Worm (Caenorhabditis elegans) whole organism, young adult: Measurements from ENCODE around the gene F29B9.5.

Experiments
- F55B11.4 ChIP-seq: sonication (generic microtip); optimal IDR thresholded peaks from 2 replicates; lab custom pipeline; 2016; ENCODE audit warnings: missing compliant biosample characterization, missing genetic modification characterization, borderline replicate concordance; ENCODE audit not compliant: insufficient read depth
- sea-2 ChIP-seq: fragments of 200-800 bp; sonication (Bioruptor generic); IDR thresholded peaks from 2 replicates; pipeline ENCODE4 v1.3.6; 2022; ENCODE audit warnings: missing genetic modification characterization, missing compliant biosample characterization

ce11 chrIV:4686291-4686830 lies 34.1 kb downstream of the F29B9.5 start:
- TF ChIP-seq sea-2 (no peak), F55B11.4 (no peak)
